Worm (Caenorhabditis elegans) whole organism, young adult: ENCODE data around the gene T05D4.2.

ENCODE experiments used
- F10E7.11 ChIP-seq: sonication (generic microtip); optimal IDR thresholded peaks from 2 replicates; lab custom pipeline; 2017; ENCODE audit warnings: mild to moderate bottlenecking, missing genetic modification characterization, moderate library complexity, missing compliant biosample characterization
- F33H1.4 ChIP-seq: fragments of 200-800 bp; sonication (Bioruptor generic); IDR thresholded peaks from 2 replicates; pipeline ENCODE4 v1.3.6; 2022; ENCODE audit warnings: missing genetic modification reagents, missing genetic modification characterization, missing compliant biosample characterization
- F55B11.4 ChIP-seq: sonication (generic microtip); optimal IDR thresholded peaks from 2 replicates; lab custom pipeline; 2016; ENCODE audit warnings: missing compliant biosample characterization, missing genetic modification characterization, borderline replicate concordance; ENCODE audit not compliant: insufficient read depth
- K11D2.4 ChIP-seq: fragments of 200-800 bp; sonication (Bioruptor generic); IDR thresholded peaks from 2 replicates; pipeline ENCODE4 v1.3.6; 2022; ENCODE audit warnings: missing genetic modification reagents, missing genetic modification characterization, missing compliant biosample characterization
- K12H6.12 ChIP-seq: fragments of 200-800 bp; sonication (Bioruptor generic); optimal IDR thresholded peaks from 2 replicates; lab custom pipeline; 2018; ENCODE audit warnings: mild to moderate bottlenecking, missing genetic modification characterization, missing compliant biosample characterization
- T26A5.8 ChIP-seq: sonication (generic microtip); optimal IDR thresholded peaks from 2 replicates; lab custom pipeline; 2016; ENCODE audit warnings: missing genetic modification characterization, missing compliant biosample characterization
- Y53F4B.3 ChIP-seq: fragments of 200-800 bp; sonication (Bioruptor generic); IDR thresholded peaks from 2 replicates; pipeline ENCODE4 v1.3.6; 2022; ENCODE audit warnings: missing genetic modification reagents, missing genetic modification characterization, missing compliant biosample characterization
- Y56A3A.18 ChIP-seq: fragments of 200-800 bp; sonication (Bioruptor generic); IDR thresholded peaks from 2 replicates; pipeline ENCODE4 v1.3.6; 2022; ENCODE audit warnings: missing genetic modification reagents, missing genetic modification characterization, missing compliant biosample characterization
- cebp-1 ChIP-seq, 2 experiments: fragments of 200-800 bp in 1 of 2; sonication (Bioruptor generic) in 1 of 2; sonication (generic microtip) in 1 of 2; IDR thresholded peaks in 1 of 2; optimal IDR thresholded peaks in 1 of 2; 2 replicates each; pipeline versions ENCODE4 v1.3.6 to Lab custom; 2017 to 2022; ENCODE audit warnings: missing compliant biosample characterization in 2 of 2, missing genetic modification characterization in 2 of 2, mild to moderate bottlenecking in 1 of 2, missing genetic modification reagents in 1 of 2, moderate library complexity in 1 of 2
- ceh-100 ChIP-seq: fragments of 200-800 bp; sonication (Bioruptor generic); IDR thresholded peaks from 2 replicates; pipeline ENCODE4 v1.3.6; 2022; ENCODE audit warnings: missing genetic modification reagents, missing genetic modification characterization, missing compliant biosample characterization
- egrh-3 ChIP-seq: fragments of 200-800 bp; sonication (Bioruptor generic); IDR thresholded peaks from 2 replicates; pipeline ENCODE4 v1.3.6; 2022; ENCODE audit warnings: missing genetic modification reagents, missing genetic modification characterization, missing compliant biosample characterization
- ets-4 ChIP-seq: fragments of 200-800 bp; sonication (Bioruptor generic); optimal IDR thresholded peaks from 2 replicates; lab custom pipeline; 2018; ENCODE audit warnings: mild to moderate bottlenecking, missing genetic modification characterization, missing compliant biosample characterization
- fkh-3 ChIP-seq: sonication (generic microtip); optimal IDR thresholded peaks from 2 replicates; lab custom pipeline; 2016; ENCODE audit warnings: mild to moderate bottlenecking, missing genetic modification characterization, missing compliant biosample characterization
- hrde-1 ChIP-seq: sonication (generic microtip); optimal IDR thresholded peaks from 2 replicates; lab custom pipeline; 2016; ENCODE audit warnings: missing genetic modification characterization, mild to moderate bottlenecking, missing compliant biosample characterization, moderate library complexity, missing genotype, missing genetic modification reagents, borderline replicate concordance
- let-526 ChIP-seq: fragments of 200-800 bp; sonication (Bioruptor generic); IDR thresholded peaks from 2 replicates; pipeline ENCODE4 v1.3.6; 2022; ENCODE audit warnings: missing genetic modification reagents, missing genetic modification characterization, missing compliant biosample characterization
- let-607 ChIP-seq, 2 experiments: fragments of 200-800 bp in 1 of 2; sonication (Bioruptor generic) in 1 of 2; sonication (generic microtip) in 1 of 2; optimal IDR thresholded peaks; 2 replicates each; lab custom pipeline; 2016 to 2018; ENCODE audit warnings: mild to moderate bottlenecking in 2 of 2, missing compliant biosample characterization in 2 of 2, missing genetic modification characterization in 2 of 2, moderate library complexity in 2 of 2, missing genotype in 1 of 2
- lin-40 ChIP-seq: sonication (generic microtip); optimal IDR thresholded peaks from 2 replicates; lab custom pipeline; 2016; ENCODE audit warnings: missing genetic modification characterization, mild to moderate bottlenecking, missing compliant biosample characterization, missing genotype, missing genetic modification reagents
- lsl-1 ChIP-seq: fragments of 200-800 bp; sonication (Bioruptor generic); optimal IDR thresholded peaks from 2 replicates; lab custom pipeline; 2018; ENCODE audit warnings: mild to moderate bottlenecking, missing genetic modification characterization, moderate library complexity, missing compliant biosample characterization
- madf-6 ChIP-seq: fragments of 200-800 bp; sonication (Bioruptor generic); IDR thresholded peaks from 2 replicates; pipeline ENCODE4 v1.3.6; 2022; ENCODE audit warnings: missing genetic modification reagents, missing genetic modification characterization, missing compliant biosample characterization
- madf-8 ChIP-seq: fragments of 200-800 bp; sonication (Bioruptor generic); conservative IDR thresholded peaks from 2 replicates; pipeline ENCODE4 v1.3.6; 2022; ENCODE audit warnings: missing genetic modification reagents, missing genetic modification characterization, missing compliant biosample characterization
- mel-28 ChIP-seq: sonication (generic microtip); optimal IDR thresholded peaks from 2 replicates; lab custom pipeline; 2016; ENCODE audit warnings: borderline replicate concordance, mild to moderate bottlenecking, missing genetic modification characterization, missing compliant biosample characterization
- nfya-1 ChIP-seq: sonication (generic microtip); optimal IDR thresholded peaks from 2 replicates; lab custom pipeline; 2017; ENCODE audit warnings: antibody characterized with exemption, missing compliant biosample characterization, missing genetic modification characterization, borderline replicate concordance; ENCODE audit not compliant: insufficient read depth
- pbrm-1 ChIP-seq: fragments of 200-800 bp; sonication (Bioruptor generic); IDR thresholded peaks from 2 replicates; pipeline ENCODE4 v1.3.6; 2022; ENCODE audit warnings: missing genetic modification reagents, missing genetic modification characterization, missing compliant biosample characterization
- sdz-38 ChIP-seq: sonication (generic microtip); optimal IDR thresholded peaks from 2 replicates; lab custom pipeline; 2016; ENCODE audit warnings: missing genotype, missing genetic modification characterization, missing compliant biosample characterization
- sea-2 ChIP-seq: fragments of 200-800 bp; sonication (Bioruptor generic); IDR thresholded peaks from 2 replicates; pipeline ENCODE4 v1.3.6; 2022; ENCODE audit warnings: missing genetic modification characterization, missing compliant biosample characterization
- snpc-1.1 ChIP-seq: sonication (generic microtip); optimal IDR thresholded peaks from 2 replicates; lab custom pipeline; 2017; ENCODE audit warnings: missing genetic modification characterization, mild to moderate bottlenecking, missing compliant biosample characterization, antibody characterized with exemption, moderate library complexity, missing genotype, missing genetic modification reagents; ENCODE audit not compliant: insufficient read depth
- snpc-4 ChIP-seq, 5 experiments: fragments of 150-350 bp in 1 of 5; sonication (generic microtip) in 4 of 5; optimal IDR thresholded peaks; 2 replicates each; lab custom pipeline; 2014 to 2018; ENCODE audit warnings: missing genetic modification characterization in 5 of 5, missing biosample characterization in 3 of 5, antibody characterized with exemption in 2 of 5, mild to moderate bottlenecking in 2 of 5, missing compliant biosample characterization in 2 of 5, missing genotype in 2 of 5, moderate library complexity in 2 of 5, missing genetic modification reagents in 1 of 5
- tlf-1 ChIP-seq: fragments of 200-800 bp; sonication (Bioruptor generic); optimal IDR thresholded peaks from 2 replicates; lab custom pipeline; 2018; ENCODE audit warnings: mild to moderate bottlenecking, missing genetic modification characterization, missing compliant biosample characterization
- unc-130 ChIP-seq: sonication (generic microtip); optimal IDR thresholded peaks from 2 replicates; lab custom pipeline; 2016; ENCODE audit warnings: missing genetic modification reagents, missing genetic modification characterization, missing compliant biosample characterization
- xnd-1 ChIP-seq: sonication (generic microtip); optimal IDR thresholded peaks from 2 replicates; lab custom pipeline; 2016; ENCODE audit warnings: missing genotype, missing genetic modification reagents, missing genetic modification characterization, missing compliant biosample characterization
- zfh-2 ChIP-seq: fragments of 200-800 bp; sonication (Bioruptor generic); conservative IDR thresholded peaks from 2 replicates; pipeline ENCODE4 v1.3.6; 2022; ENCODE audit warnings: missing genetic modification reagents, missing genetic modification characterization, missing compliant biosample characterization
- zim-3 ChIP-seq: sonication (generic microtip); optimal IDR thresholded peaks from 2 replicates; lab custom pipeline; 2017; ENCODE audit warnings: mild to moderate bottlenecking, missing genetic modification characterization, moderate library complexity, missing compliant biosample characterization
- ztf-3 ChIP-seq: fragments of 200-800 bp; sonication (Bioruptor generic); optimal IDR thresholded peaks from 2 replicates; lab custom pipeline; 2018; ENCODE audit warnings: mild to moderate bottlenecking, missing genetic modification characterization, missing compliant biosample characterization

Gene T05D4.2

DNA sequence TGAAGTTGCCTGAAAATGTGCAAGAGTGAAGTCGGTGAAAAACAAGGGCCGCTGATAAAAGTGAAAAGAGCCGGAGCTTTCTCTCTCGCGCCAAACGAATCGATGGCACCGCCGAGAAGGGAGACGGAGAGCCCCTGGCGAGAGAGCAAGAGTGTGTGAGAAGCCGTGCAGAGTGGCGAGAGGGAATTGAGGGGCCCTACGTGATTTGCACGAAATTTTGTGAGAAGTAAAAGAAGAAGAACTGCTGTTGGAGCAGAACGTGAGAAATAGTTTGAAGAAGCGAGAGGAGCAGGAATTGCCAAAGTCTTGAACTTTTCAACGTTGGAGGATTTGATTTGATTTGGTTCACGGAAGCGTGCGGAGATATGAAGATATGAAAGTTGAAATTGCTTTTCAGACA is 2.0 kb upstream of the T05D4.2 start, which contains the start of gene aldo-1:
Gene aldo-1, minus strand, starts transcription at position 9 of the 400 bp plus-strand sequence.
- TF ChIP-seq zfh-2 (GFP tag; lab: Robert Waterston, UW) (peak; percentile 70), egrh-3 (GFP tag; lab: Robert Waterston, UW) (peak; percentile 38; the same call in 1 of the 2 replicates), snpc-4 (GFP tag; optimal IDR thresholded peaks at IDR 0.05; lab: Kevin White, UChicago) (no peak), snpc-4 (tag; optimal IDR thresholded peaks at IDR 0.05; lab: Kevin White, UChicago) (no peak), cebp-1 (GFP tag; IDR thresholded peaks at IDR 0.05; lab: Robert Waterston, UW) (0 out of 2 replicates have a peak, but pooled peaks have one; percentile 23), cebp-1 (tag; optimal IDR thresholded peaks at IDR 0.05; lab: Kevin White, UChicago) (no peak), K12H6.12 (peak; percentile 4), tlf-1 (GFP tag; lab: Kevin White, UChicago) (no peak), lin-40 (tag; lab: Kevin White, UChicago) (peak; percentile 5), ets-4 (no peak)

DNA sequence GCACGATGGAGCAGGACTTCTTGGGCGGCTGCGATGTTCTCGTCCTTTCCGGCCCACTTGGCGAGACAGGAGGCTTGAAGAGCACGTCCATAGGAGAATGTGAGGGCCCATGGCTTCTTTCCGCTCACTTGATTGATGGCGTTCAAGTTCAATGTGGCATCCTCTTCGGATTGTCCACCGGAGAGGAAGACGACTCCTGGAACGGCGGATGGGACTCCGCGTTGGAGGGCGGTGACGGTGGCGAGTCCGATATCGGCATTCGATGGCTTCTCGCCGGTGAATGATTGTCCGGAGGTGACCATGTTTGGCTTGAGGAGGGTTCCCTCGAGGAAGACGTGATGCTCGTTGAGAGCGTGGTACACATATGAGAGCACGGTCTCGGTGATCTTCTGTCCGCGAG is 701 bp upstream of the T05D4.2 start:
- TF ChIP-seq zfh-2 (GFP tag; lab: Robert Waterston, UW) (peak; percentile 86), let-607 (tag; optimal IDR thresholded peaks at IDR 0.05; lab: Kevin White, UChicago) (no peak), F10E7.11 (tag; lab: Kevin White, UChicago) (no peak), egrh-3 (GFP tag; lab: Robert Waterston, UW) (peak; percentile 26; the same call in 1 of the 2 replicates), hrde-1 (tag; lab: Kevin White, UChicago) (no peak), sdz-38 (no peak), sea-2 (GFP tag; lab: Robert Waterston, UW) (0 out of 2 replicates have a peak, but pooled peaks have one; percentile 8)

DNA sequence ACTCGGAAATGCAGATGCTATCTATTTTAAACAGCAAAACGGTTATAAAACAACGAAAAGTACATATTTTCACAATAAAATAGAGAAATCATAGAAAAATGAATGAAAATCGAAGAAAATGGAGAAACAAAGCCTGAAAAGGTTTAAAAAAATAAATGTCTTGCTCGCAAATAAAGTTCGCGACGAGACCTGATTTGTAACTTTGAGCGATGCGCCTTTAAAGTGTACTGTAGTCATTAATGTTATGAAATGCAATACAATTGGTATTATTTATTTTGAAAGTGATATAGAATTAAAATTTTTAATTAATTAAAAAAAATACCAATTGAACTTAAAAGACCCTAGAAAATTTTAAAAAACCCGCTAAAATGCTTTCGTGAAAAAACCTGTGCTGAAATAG is 1.6 kb downstream of the T05D4.2 start:
- TF ChIP-seq xnd-1 (tag; lab: Kevin White, UChicago), result peak; percentile 59
- no peak for TF ChIP-seq F55B11.4
- TF ChIP-seq T26A5.8 (tag; lab: Kevin White, UChicago), result no peak
- no peak for TF ChIP-seq fkh-3 (tag; lab: Kevin White, UChicago)
- TF ChIP-seq zim-3, result no peak
- TF ChIP-seq F33H1.4, result peak; percentile 77
- TF ChIP-seq lsl-1, result peak; percentile 81
- TF ChIP-seq madf-6 (GFP tag; lab: Robert Waterston, UW), result peak; percentile 70
- no peak for TF ChIP-seq unc-130
- peak; percentile 41; the same call in 1 of the 2 replicates for TF ChIP-seq madf-8 (GFP tag; lab: Robert Waterston, UW)
- TF ChIP-seq, all 124 proteins: peak for 5

DNA sequence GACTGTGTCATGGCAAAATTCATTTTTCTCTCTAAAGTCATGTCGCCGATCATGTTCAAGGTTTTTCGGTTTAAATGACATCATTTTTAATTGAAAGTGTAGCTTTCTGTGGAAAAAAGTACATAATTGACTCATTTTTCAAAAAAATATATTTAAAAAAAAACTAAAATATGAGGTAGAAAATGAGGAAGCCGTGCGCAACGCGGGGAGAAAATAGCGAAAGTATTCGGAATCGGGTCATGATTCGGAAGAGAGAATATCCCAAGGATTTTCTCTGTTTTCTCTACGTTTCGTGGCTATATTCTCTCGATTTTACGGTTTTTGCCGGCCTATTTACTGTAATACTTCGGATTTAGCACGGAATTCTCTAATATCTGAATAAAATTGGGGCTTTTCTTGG is 2.2 kb downstream of the T05D4.2 start:
- TF ChIP-seq tlf-1 (GFP tag; lab: Kevin White, UChicago), result no peak
- TF ChIP-seq let-526 (GFP tag; lab: Robert Waterston, UW), result no peak
- TF ChIP-seq ztf-3 (GFP tag; lab: Kevin White, UChicago), result no peak
- TF ChIP-seq ceh-100, result no peak
- TF ChIP-seq Y56A3A.18, result no peak
- no peak for TF ChIP-seq lsl-1
- no peak for TF ChIP-seq nfya-1
- no peak for TF ChIP-seq snpc-1.1 (tag; lab: Kevin White, UChicago)
- no peak for TF ChIP-seq Y53F4B.3 (GFP tag; lab: Robert Waterston, UW)
- no peak for TF ChIP-seq K11D2.4
- TF ChIP-seq xnd-1 (tag; lab: Kevin White, UChicago), result no peak
- no peak for TF ChIP-seq mel-28 (tag; lab: Kevin White, UChicago)
- TF ChIP-seq egrh-3 (GFP tag; lab: Robert Waterston, UW), result no peak
- no peak for TF ChIP-seq pbrm-1
